Fruit fly (Drosophila melanogaster): Measurements from ENCODE around the gene Gr89a.

The Gr89a gene

DNA sequence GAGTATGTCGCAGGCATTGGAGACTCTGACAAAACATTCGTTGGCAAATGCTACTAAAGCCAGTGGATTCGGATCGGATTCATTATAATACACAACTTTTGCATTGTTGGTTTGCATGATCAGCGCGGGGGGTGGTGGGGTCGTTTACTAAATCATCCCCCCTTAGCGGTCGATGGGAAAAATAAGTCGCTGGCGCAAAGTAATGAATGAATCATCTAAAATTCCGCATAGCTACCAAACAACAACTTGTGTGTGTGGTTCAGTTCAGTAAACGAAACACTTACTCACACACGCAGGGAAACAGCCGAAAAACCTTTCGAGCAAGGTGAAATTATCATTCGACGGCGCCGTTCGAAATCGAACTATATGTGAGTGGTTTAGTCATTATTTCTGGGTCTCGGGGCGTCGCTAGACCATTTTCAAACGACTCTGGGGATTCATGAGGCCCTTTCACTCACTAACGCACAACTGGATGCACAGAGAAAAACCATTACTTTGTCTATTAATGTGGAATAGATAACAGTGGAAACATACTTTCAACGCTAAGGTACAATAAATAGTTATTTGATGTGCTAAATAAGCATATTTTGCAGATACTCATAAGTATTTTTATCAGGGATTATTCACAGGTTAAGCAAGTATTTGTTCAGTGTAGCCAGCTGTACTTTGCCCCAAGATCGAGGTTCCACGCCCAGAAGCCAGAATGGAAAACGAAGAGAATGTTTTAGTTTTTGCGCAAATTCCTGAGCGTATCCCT is 50.2 kb downstream of the Gr89a start:
- no peak for TF ChIP-seq psq (GFP tag; optimal IDR thresholded peaks at IDR 0.05)
- TF ChIP-seq Hnf4 (GFP tag; optimal IDR thresholded peaks at IDR 0.05) = peak; percentile 49
- peak; percentile 31 for TF ChIP-seq rgr (GFP tag; optimal IDR thresholded peaks at IDR 0.05)
- TF ChIP-seq sv (GFP tag; optimal IDR thresholded peaks at IDR 0.05) = peak; percentile 40
- no peak for TF ChIP-seq usp (GFP tag; optimal IDR thresholded peaks at IDR 0.05)
- no peak for TF ChIP-seq h (GFP tag; optimal IDR thresholded peaks at IDR 0.05)
- no peak for TF ChIP-seq Vsx2 (GFP tag; optimal IDR thresholded peaks at IDR 0.05; ENCODE audit: partially characterized antibody)
- TF ChIP-seq sage (GFP tag; optimal IDR thresholded peaks at IDR 0.05) = no peak
- TF ChIP-seq CG32264 (GFP tag; optimal IDR thresholded peaks at IDR 0.05) = no peak
- TF ChIP-seq GATAd (GFP tag; optimal IDR thresholded peaks at IDR 0.05) = no peak
- no peak for TF ChIP-seq Myc (optimal IDR thresholded peaks at IDR 0.05)
- TF ChIP-seq ey (GFP tag; optimal IDR thresholded peaks at IDR 0.05) = no peak
- TF ChIP-seq lola (GFP tag; optimal IDR thresholded peaks at IDR 0.05) = no peak
- TF ChIP-seq dl (GFP tag; optimal IDR thresholded peaks at IDR 0.05; ENCODE audit: insufficient read depth in 1 of 2, partially characterized antibody in 2 of 2) = no peak
- no peak for TF ChIP-seq Jra (GFP tag; optimal IDR thresholded peaks at IDR 0.05)
- TF ChIP-seq tai (GFP tag; optimal IDR thresholded peaks at IDR 0.05) = no peak
- TF ChIP-seq Rel (GFP tag; optimal IDR thresholded peaks at IDR 0.05) = no peak
- TF ChIP-seq Rel (tag; optimal IDR thresholded peaks at IDR 0.05) = no peak
- no peak for TF ChIP-seq CrebA (GFP tag; optimal IDR thresholded peaks at IDR 0.05; ENCODE audit: borderline replicate concordance)

All from whole organism, wandering third instar larva.